Worm (Caenorhabditis elegans): ENCODE measurements around the gene shpk-1.
A peak's percentile ranks its signal among the peaks of the same experiment; 100 is the strongest.

ce11 chrIII:13635730-13636360, 28.0 kb downstream of the shpk-1 start:
- TF ChIP-seq unc-62 (GFP tag; optimal IDR thresholded peaks at IDR 0.05) (peak; percentile 85), mls-2 (tag; optimal IDR thresholded peaks at IDR 0.05) (no peak), nhr-237 (tag; optimal IDR thresholded peaks at IDR 0.05) (no peak), pha-4 (tag; optimal IDR thresholded peaks at IDR 0.05) (no peak), blmp-1 (tag; optimal IDR thresholded peaks at IDR 0.05) (no peak), elt-3 (tag; optimal IDR thresholded peaks at IDR 0.05) (no peak), elt-1 (tag; optimal IDR thresholded peaks at IDR 0.05; ENCODE audit: borderline replicate concordance, insufficient read depth) (no peak), lsy-2 (tag; optimal IDR thresholded peaks at IDR 0.05) (no peak), ztf-11 (tag; optimal IDR thresholded peaks at IDR 0.05) (no peak)
